Worm (Caenorhabditis elegans) whole organism, L3 larva: Measurements from ENCODE around the gene T02H6.7.

Experiments
- ZK546.5 ChIP-seq: sonication (generic microtip); optimal IDR thresholded peaks from 2 replicates; lab custom pipeline; 2017; ENCODE audit warnings: missing biosample characterization, missing genetic modification characterization
- ceh-16 ChIP-seq: sonication (generic microtip); optimal IDR thresholded peaks from 2 replicates; lab custom pipeline; 2017; ENCODE audit warnings: missing biosample characterization, missing genetic modification characterization
- ceh-28 ChIP-seq: fragments of 150-350 bp; optimal IDR thresholded peaks from 2 replicates; lab custom pipeline; 2014; ENCODE audit warnings: missing biosample characterization, missing genetic modification reagents, missing genetic modification characterization
- egl-27 ChIP-seq: sonication (generic microtip); optimal IDR thresholded peaks from 4 replicates; lab custom pipeline; 2017; ENCODE audit warnings: missing biosample characterization, missing genetic modification reagents, missing genetic modification characterization
- elt-3 ChIP-seq, 3 experiments: fragments of 150-350 bp in 1 of 3; sonication (generic microtip) in 2 of 3; optimal IDR thresholded peaks; 2 replicates in 2 of 3; 4 replicates in 1 of 3; lab custom pipeline; 2014 to 2017; ENCODE audit warnings: missing biosample characterization in 3 of 3, missing genetic modification characterization in 3 of 3
- lin-39 ChIP-seq: fragments of 150-350 bp; optimal IDR thresholded peaks from 2 replicates; lab custom pipeline; 2018; ENCODE audit warnings: missing biosample characterization, missing genetic modification reagents, missing genetic modification characterization
- nhr-11 ChIP-seq: fragments of 150-350 bp; optimal IDR thresholded peaks from 2 replicates; lab custom pipeline; 2014; ENCODE audit warnings: missing biosample characterization, missing genetic modification characterization
- nhr-237 ChIP-seq: fragments of 150-350 bp; optimal IDR thresholded peaks from 2 replicates; lab custom pipeline; 2014; ENCODE audit warnings: missing biosample characterization, missing genetic modification characterization
- nhr-25 ChIP-seq: sonication (generic microtip); optimal IDR thresholded peaks from 2 replicates; lab custom pipeline; 2017; ENCODE audit warnings: missing biosample characterization, missing genetic modification characterization
- nhr-77 ChIP-seq: fragments of 150-350 bp; optimal IDR thresholded peaks from 2 replicates; lab custom pipeline; 2014; ENCODE audit warnings: missing biosample characterization, missing genetic modification characterization
- pha-4 ChIP-seq: fragments of 150-350 bp; optimal IDR thresholded peaks from 2 replicates; lab custom pipeline; 2014; ENCODE audit warnings: missing biosample characterization, missing genetic modification reagents, missing genetic modification characterization
- pqm-1 ChIP-seq: fragments of 150-350 bp; optimal IDR thresholded peaks from 2 replicates; lab custom pipeline; 2017; ENCODE audit warnings: missing biosample characterization, missing genetic modification characterization, inconsistent platforms
- unc-62 ChIP-seq: fragments of 150-350 bp; sonication (generic microtip); optimal IDR thresholded peaks from 4 replicates; lab custom pipeline; 2014; ENCODE audit warnings: missing biosample characterization, missing genetic modification reagents, missing genetic modification characterization

DNA sequence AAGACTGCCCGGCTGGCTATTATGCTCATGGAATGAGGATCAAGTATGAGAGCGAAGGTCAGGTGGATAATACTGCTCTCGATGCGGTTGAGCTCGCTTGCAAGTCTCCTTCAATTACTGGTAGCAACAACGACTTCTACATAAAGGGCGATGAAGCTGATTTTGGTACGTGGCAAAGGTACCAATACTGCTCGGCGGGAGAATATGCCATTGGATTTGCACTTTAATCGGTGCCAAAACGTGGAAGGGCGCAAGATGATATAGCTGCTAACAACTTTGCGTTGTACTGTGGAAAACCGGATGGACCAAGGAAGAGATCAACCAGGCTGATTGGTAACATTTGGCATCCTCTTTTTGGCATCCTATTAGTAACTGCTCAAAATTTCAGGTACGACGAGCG lies 14.6 kb upstream of the T02H6.7 start:
- TF ChIP-seq ceh-16 (tag; lab: Kevin White, UChicago) (no peak), elt-3 (tag; optimal IDR thresholded peaks at IDR 0.05; lab: Kevin White, UChicago) (no peak), nhr-77 (tag; lab: Kevin White, UChicago) (no peak), nhr-237 (tag; lab: Kevin White, UChicago) (no peak), ZK546.5 (tag; lab: Kevin White, UChicago) (no peak), lin-39 (no peak), ceh-28 (tag; lab: Kevin White, UChicago) (no peak), nhr-11 (no peak), nhr-25 (tag; lab: Kevin White, UChicago) (no peak), unc-62 (GFP tag; lab: Kevin White, UChicago) (no peak), egl-27 (tag; lab: Kevin White, UChicago) (no peak), pqm-1 (tag; lab: Kevin White, UChicago) (no peak), pha-4 (no peak)
